Fruit fly (Drosophila melanogaster) whole organism, embryonic: ENCODE data around the gene BHD.

Experiments
- ATbp ChIP-seq: fragments of 200-800 bp; sonication (Bioruptor generic); optimal IDR thresholded peaks from 2 replicates; lab custom pipeline; 2017; ENCODE audit warnings: missing biosample characterization, mild to moderate bottlenecking, missing genetic modification characterization, missing genetic modification reagents
- Atf6 ChIP-seq: fragments of 200-800 bp; sonication (Bioruptor generic); IDR thresholded peaks from 2 replicates; pipeline ENCODE4 v1.3.6; 2022; ENCODE audit warnings: missing biosample characterization, missing genetic modification characterization
- Awh ChIP-seq: fragments of 200-800 bp; sonication (Bioruptor generic); IDR thresholded peaks from 2 replicates; pipeline ENCODE4, ENCODE4 v1.3.6; 2022; ENCODE audit warnings: missing biosample characterization, missing genetic modification characterization
- Blimp-1 ChIP-seq: fragments of 200-800 bp; sonication (Bioruptor generic); optimal IDR thresholded peaks from 3 replicates; lab custom pipeline; 2018; ENCODE audit warnings: missing biosample characterization, missing genetic modification characterization, mild to moderate bottlenecking, moderate library complexity, missing genetic modification reagents
- CG11456 ChIP-seq: fragments of 200-800 bp; sonication (Bioruptor generic); IDR thresholded peaks from 3 replicates; pipeline ENCODE4 v1.3.6; 2022; ENCODE audit warnings: missing biosample characterization, missing genetic modification characterization
- CG12071 ChIP-seq: fragments of 200-800 bp; sonication (Bioruptor generic); optimal IDR thresholded peaks from 3 replicates; lab custom pipeline; 2018; ENCODE audit warnings: missing biosample characterization, mild to moderate bottlenecking, missing genetic modification characterization
- CG14014 ChIP-seq: fragments of 200-800 bp; sonication (Bioruptor generic); IDR thresholded peaks from 2 replicates; pipeline ENCODE4 v1.3.6; 2022; ENCODE audit warnings: missing biosample characterization, missing genetic modification characterization
- CG15479 ChIP-seq: fragments of 200-800 bp; sonication (Bioruptor generic); optimal IDR thresholded peaks from 3 replicates; lab custom pipeline; 2019; ENCODE audit warnings: missing biosample characterization, mild to moderate bottlenecking, missing genetic modification characterization, moderate library complexity
- CG15696 ChIP-seq: fragments of 200-800 bp; sonication (Bioruptor generic); optimal IDR thresholded peaks from 2 replicates; lab custom pipeline; 2019; ENCODE audit warnings: missing biosample characterization, mild to moderate bottlenecking, missing genetic modification characterization, moderate library complexity
- CG17359 ChIP-seq: fragments of 200-800 bp; sonication (Bioruptor generic); optimal IDR thresholded peaks from 3 replicates; lab custom pipeline; 2018; ENCODE audit warnings: missing biosample characterization, mild to moderate bottlenecking, missing genetic modification characterization, moderate library complexity
- CG2202 ChIP-seq: fragments of 200-800 bp; sonication (Bioruptor generic); optimal IDR thresholded peaks from 2 replicates; lab custom pipeline; 2018; ENCODE audit warnings: missing biosample characterization, mild to moderate bottlenecking, missing genetic modification characterization
- CG31224 ChIP-seq: fragments of 200-800 bp; sonication (Bioruptor generic); IDR thresholded peaks from 2 replicates; pipeline ENCODE4 v1.3.6; 2022; ENCODE audit warnings: missing biosample characterization, missing genetic modification characterization
- CG4360 ChIP-seq: fragments of 200-800 bp; sonication (Bioruptor generic); IDR thresholded peaks from 2 replicates; pipeline ENCODE4 v1.3.6; 2022; ENCODE audit warnings: missing biosample characterization, missing genetic modification characterization
- CG4617 ChIP-seq: fragments of 200-800 bp; sonication (Bioruptor generic); optimal IDR thresholded peaks from 3 replicates; lab custom pipeline; 2016; ENCODE audit warnings: missing biosample characterization, missing genetic modification characterization, borderline replicate concordance
- CG4730 ChIP-seq: fragments of 200-800 bp; sonication (Bioruptor generic); IDR thresholded peaks from 2 replicates; pipeline ENCODE4 v1.3.6; 2022; ENCODE audit warnings: missing biosample characterization, missing genetic modification characterization
- CG7786 ChIP-seq: fragments of 200-800 bp; sonication (Bioruptor generic); optimal IDR thresholded peaks from 2 replicates; lab custom pipeline; 2016; ENCODE audit warnings: missing biosample characterization, missing genetic modification characterization
- CG8089 ChIP-seq: fragments of 200-800 bp; sonication (Bioruptor generic); optimal IDR thresholded peaks from 3 replicates; lab custom pipeline; 2016; ENCODE audit warnings: missing biosample characterization, missing genetic modification characterization
- CG9817 ChIP-seq: fragments of 200-800 bp; sonication (Bioruptor generic); optimal IDR thresholded peaks from 2 replicates; lab custom pipeline; 2018; ENCODE audit warnings: missing biosample characterization, mild to moderate bottlenecking, missing genetic modification characterization, moderate library complexity
- CkIIα-i1 ChIP-seq: fragments of 200-800 bp; sonication (Bioruptor generic); IDR thresholded peaks from 2 replicates; pipeline ENCODE4 v1.3.6; 2022; ENCODE audit warnings: missing biosample characterization, missing genetic modification characterization
- HLH54F ChIP-seq: fragments of 200-800 bp; sonication (Bioruptor generic); optimal IDR thresholded peaks from 3 replicates; lab custom pipeline; 2016; ENCODE audit warnings: missing biosample characterization, missing genetic modification characterization
- Hmx ChIP-seq: fragments of 200-800 bp; sonication (Bioruptor generic); optimal IDR thresholded peaks from 2 replicates; lab custom pipeline; 2016; ENCODE audit warnings: missing biosample characterization, missing genetic modification characterization
- Lim3 ChIP-seq: fragments of 200-800 bp; sonication (Bioruptor generic); IDR thresholded peaks from 2 replicates; pipeline ENCODE4 v1.3.6; 2022; ENCODE audit warnings: missing biosample characterization, missing genetic modification characterization
- Meics ChIP-seq: fragments of 200-800 bp; sonication (Bioruptor generic); optimal IDR thresholded peaks from 2 replicates; lab custom pipeline; 2017; ENCODE audit warnings: missing biosample characterization, mild to moderate bottlenecking, missing genetic modification characterization
- Optix ChIP-seq: fragments of 200-800 bp; sonication (Bioruptor generic); IDR thresholded peaks from 3 replicates; pipeline ENCODE4 v1.3.6; 2022; ENCODE audit warnings: missing biosample characterization, missing genetic modification characterization
- ap ChIP-seq: fragments of 200-800 bp; sonication (Bioruptor generic); IDR thresholded peaks from 2 replicates; pipeline ENCODE4 v1.3.6; 2022; ENCODE audit warnings: missing biosample characterization, missing genetic modification characterization
- ara ChIP-seq: fragments of 200-800 bp; sonication (Bioruptor generic); IDR thresholded peaks from 2 replicates; pipeline ENCODE4 v1.3.6; 2022; ENCODE audit warnings: missing biosample characterization, missing genetic modification characterization
- ase ChIP-seq: fragments of 200-800 bp; sonication (Bioruptor generic); IDR thresholded peaks from 3 replicates; pipeline ENCODE4 v1.3.6; 2022; ENCODE audit warnings: missing biosample characterization, missing genetic modification characterization
- bab2 ChIP-seq: fragments of 200-800 bp; sonication (Bioruptor generic); optimal IDR thresholded peaks from 2 replicates; lab custom pipeline; 2016; ENCODE audit warnings: missing biosample characterization, missing genetic modification characterization
- bigmax ChIP-seq: fragments of 200-800 bp; sonication (Bioruptor generic); optimal IDR thresholded peaks from 2 replicates; lab custom pipeline; 2018; ENCODE audit warnings: missing biosample characterization, mild to moderate bottlenecking, missing genetic modification characterization
- chinmo ChIP-seq: fragments of 200-800 bp; sonication (Bioruptor generic); IDR thresholded peaks from 4 replicates; pipeline ENCODE4 v1.3.6; 2022; ENCODE audit warnings: missing biosample characterization, missing genetic modification characterization; ENCODE audit not compliant: partially characterized antibody
- chm ChIP-seq: fragments of 200-800 bp; sonication (Bioruptor generic); IDR thresholded peaks from 2 replicates; pipeline ENCODE4 v1.3.6; 2022; ENCODE audit warnings: missing biosample characterization, missing genetic modification characterization
- crol ChIP-seq: fragments of 200-800 bp; sonication (Bioruptor generic); IDR thresholded peaks from 2 replicates; pipeline ENCODE4 v1.3.6; 2022; ENCODE audit warnings: missing biosample characterization, missing genetic modification characterization
- dmrt11E ChIP-seq: fragments of 200-800 bp; sonication (Bioruptor generic); optimal IDR thresholded peaks from 3 replicates; lab custom pipeline; 2018; ENCODE audit warnings: missing biosample characterization, mild to moderate bottlenecking, missing genetic modification characterization, moderate library complexity
- gro ChIP-seq: fragments of 200-800 bp; sonication (Bioruptor generic); optimal IDR thresholded peaks from 2 replicates; lab custom pipeline; 2016; ENCODE audit warnings: missing biosample characterization, missing genetic modification characterization
- jumu ChIP-seq: fragments of 200-800 bp; sonication (Bioruptor generic); optimal IDR thresholded peaks from 3 replicates; lab custom pipeline; 2016; ENCODE audit warnings: missing biosample characterization, missing genetic modification characterization
- ken ChIP-seq: fragments of 200-800 bp; sonication (Bioruptor generic); IDR thresholded peaks from 3 replicates; pipeline ENCODE4 v1.3.6; 2022; ENCODE audit warnings: missing biosample characterization, missing genetic modification characterization
- klu ChIP-seq: fragments of 200-800 bp; sonication (Bioruptor generic); IDR thresholded peaks from 2 replicates; pipeline ENCODE4 v1.3.6; 2022; ENCODE audit warnings: missing biosample characterization, missing genetic modification characterization
- knrl ChIP-seq: fragments of 200-800 bp; sonication (Bioruptor generic); IDR thresholded peaks from 3 replicates; pipeline ENCODE4 v1.3.6; 2022; ENCODE audit warnings: missing biosample characterization, missing genetic modification characterization; ENCODE audit not compliant: partially characterized antibody
- nmo ChIP-seq: fragments of 200-800 bp; sonication (Bioruptor generic); optimal IDR thresholded peaks from 2 replicates; lab custom pipeline; 2018; ENCODE audit warnings: missing biosample characterization, mild to moderate bottlenecking, missing genetic modification characterization, moderate library complexity
- otp ChIP-seq: fragments of 200-800 bp; sonication (Bioruptor generic); IDR thresholded peaks from 3 replicates; pipeline ENCODE4, ENCODE4 v1.3.6; 2022; ENCODE audit warnings: missing biosample characterization, missing genetic modification characterization
- rib ChIP-seq: fragments of 200-800 bp; sonication (Bioruptor generic); IDR thresholded peaks from 2 replicates; pipeline ENCODE4 v1.3.6; 2022; ENCODE audit warnings: missing biosample characterization, missing genetic modification characterization
- ro ChIP-seq: fragments of 200-800 bp; sonication (Bioruptor generic); IDR thresholded peaks from 2 replicates; pipeline ENCODE4 v1.3.6; 2022; ENCODE audit warnings: missing biosample characterization, missing genetic modification characterization
- sc ChIP-seq, 3 experiments: fragments of >200 bp in 2 of 3; fragments of 200-800 bp in 1 of 3; sonication (Bioruptor generic) in 1 of 3; optimal IDR thresholded peaks; 2 replicates in 2 of 3; 3 replicates in 1 of 3; lab custom pipeline; 2017; ENCODE audit warnings: mild to moderate bottlenecking in 1 of 3, missing biosample characterization in 1 of 3, missing genetic modification characterization in 1 of 3, missing genetic modification reagents in 1 of 3
- sob ChIP-seq: fragments of 200-800 bp; sonication (Bioruptor generic); IDR thresholded peaks from 2 replicates; pipeline ENCODE4 v1.3.6; 2022; ENCODE audit warnings: missing biosample characterization, missing genetic modification characterization
- tna ChIP-seq: fragments of 200-800 bp; sonication (Bioruptor generic); IDR thresholded peaks from 2 replicates; pipeline ENCODE4 v1.3.6; 2022; ENCODE audit warnings: missing biosample characterization, missing genetic modification characterization; ENCODE audit not compliant: partially characterized antibody
- ttk ChIP-seq: fragments of 200-800 bp; sonication (Bioruptor generic); IDR thresholded peaks from 2 replicates; pipeline ENCODE4 v2.1.2; 2022; ENCODE audit warnings: missing biosample characterization, missing genetic modification characterization
- tx ChIP-seq: fragments of 200-800 bp; sonication (Bioruptor generic); optimal IDR thresholded peaks from 2 replicates; lab custom pipeline; 2016; ENCODE audit warnings: missing biosample characterization, missing genetic modification characterization

The BHD gene

dm6 chr3L:7241217-7241859 lies 3.0 kb downstream of the BHD start, which contains the start of the genes RpL18 and Neos (continued):
- peak; percentile 46 for TF ChIP-seq Blimp-1 (GFP tag; lab: Kevin White, UChicago)
- no peak for TF ChIP-seq chinmo (GFP tag; lab: Robert Waterston, UW)

dm6 chr3L:7243775-7244438 lies 5.6 kb downstream of the BHD start, which contains the start of the genes mRpL50 and mei-P22:
Gene mRpL50 (minus strand): TSS chr3L:7243933.
Gene mei-P22 (plus strand): TSS chr3L:7244388.
- TF ChIP-seq CG31224 (no peak), Awh (GFP tag; lab: Robert Waterston, UW) (no peak), CG15479 (no peak), Meics (GFP tag; lab: Kevin White, UChicago) (no peak), tx (GFP tag; lab: Kevin White, UChicago) (no peak), sob (no peak), Atf6 (GFP tag; lab: Robert Waterston, UW) (no peak), CG8089 (GFP tag; lab: Kevin White, UChicago) (no peak), CG15696 (tag; lab: Kevin White, UChicago) (no peak), nmo (peak; percentile 35), CG4360 (GFP tag; lab: Robert Waterston, UW) (no peak), CkIIα-i1 (GFP tag; lab: Robert Waterston, UW) (no peak), ttk (GFP tag; lab: Robert Waterston, UW) (no peak), gro (GFP tag; lab: Kevin White, UChicago) (no peak), CG7786 (GFP tag; lab: Kevin White, UChicago) (no peak), CG4617 (peak; percentile 74), ap (GFP tag; lab: Robert Waterston, UW) (no peak), otp (GFP tag; lab: Robert Waterston, UW) (no peak), ase (GFP tag; lab: Robert Waterston, UW) (no peak), ATbp (no peak), ara (GFP tag; lab: Robert Waterston, UW) (no peak), tna (no peak), Hmx (GFP tag; lab: Kevin White, UChicago) (no peak), bigmax (GFP tag; lab: Kevin White, UChicago) (no peak), sc (optimal IDR thresholded peaks at IDR 0.05; lab: Kevin White, UChicago) (no peak), sc (GFP tag; optimal IDR thresholded peaks at IDR 0.05; lab: Kevin White, UChicago) (no peak), CG4730 (GFP tag; lab: Robert Waterston, UW) (no peak), CG11456 (GFP tag; lab: Robert Waterston, UW) (no peak), bab2 (GFP tag; lab: Kevin White, UChicago) (peak; percentile 25), rib (GFP tag; lab: Robert Waterston, UW) (no peak), dmrt11E (tag; lab: Kevin White, UChicago) (no peak), CG2202 (no peak), HLH54F (GFP tag; lab: Kevin White, UChicago) (no peak), CG12071 (no peak), knrl (GFP tag; lab: Robert Waterston, UW) (peak; percentile 16; the same call in 1 of the 3 replicates), jumu (GFP tag; lab: Kevin White, UChicago) (no peak), CG9817 (tag; lab: Kevin White, UChicago) (peak; percentile 27), CG14014 (GFP tag; lab: Robert Waterston, UW) (no peak), Optix (GFP tag; lab: Robert Waterston, UW) (no peak), ro (GFP tag; lab: Robert Waterston, UW) (no peak), crol (GFP tag; lab: Robert Waterston, UW) (no peak), ken (GFP tag; lab: Robert Waterston, UW) (no peak), chm (no peak), CG17359 (tag; lab: Kevin White, UChicago) (no peak), Lim3 (GFP tag; lab: Robert Waterston, UW) (no peak), klu (GFP tag; lab: Robert Waterston, UW) (no peak)
